Fruit fly (Drosophila melanogaster): ENCODE results near the gene SNRPG.

SNRPG gene

dm6 chrX:16632135-16632534 lies 8.1 kb downstream of the SNRPG start, which contains the start of gene CG9777:
CG9777 (minus strand) TSS chrX:16632235.
- no peak for TF ChIP-seq tj (GFP tag; optimal IDR thresholded peaks at IDR 0.05)
- TF ChIP-seq CG14711 (tag; optimal IDR thresholded peaks at IDR 0.05): no peak
- TF ChIP-seq pad (GFP tag; optimal IDR thresholded peaks at IDR 0.05): no peak
- TF ChIP-seq Mnt (GFP tag; optimal IDR thresholded peaks at IDR 0.05): no peak
- TF ChIP-seq cic (GFP tag; optimal IDR thresholded peaks at IDR 0.05): no peak

- TF ChIP-seq Hr96 (GFP tag; optimal IDR thresholded peaks at IDR 0.05): no peak
- no peak for TF ChIP-seq CG14711 (tag; optimal IDR thresholded peaks at IDR 0.05)
- TF ChIP-seq CG12768 (GFP tag; optimal IDR thresholded peaks at IDR 0.05): no peak
- no peak for TF ChIP-seq cnc (optimal IDR thresholded peaks at IDR 0.05)
- TF ChIP-seq Clk (GFP tag; optimal IDR thresholded peaks at IDR 0.05): no peak
- TF ChIP-seq Crg-1 (GFP tag; optimal IDR thresholded peaks at IDR 0.05): no peak
- TF ChIP-seq tj (GFP tag; optimal IDR thresholded peaks at IDR 0.05): no peak
- no peak for TF ChIP-seq CG11617 (GFP tag; optimal IDR thresholded peaks at IDR 0.05)
- no peak for TF ChIP-seq CG33017 (tag; optimal IDR thresholded peaks at IDR 0.05)
- TF ChIP-seq CG5204 (GFP tag; optimal IDR thresholded peaks at IDR 0.05): no peak
- TF ChIP-seq CG7101 (tag; optimal IDR thresholded peaks at IDR 0.05): no peak
- no peak for TF ChIP-seq pad (GFP tag; optimal IDR thresholded peaks at IDR 0.05)
- no peak for TF ChIP-seq kay (GFP tag; ENCODE audit: borderline replicate concordance)
These were observed 15.7 kb downstream of the SNRPG start for dm6 chrX:16624519-16624918.

dm6 chrX:16623524-16623923 lies 16.7 kb downstream of the SNRPG start:
- TF ChIP-seq bab1 (GFP tag; optimal IDR thresholded peaks at IDR 0.05) (no peak), CG5204 (GFP tag; optimal IDR thresholded peaks at IDR 0.05) (no peak), Clk (GFP tag; optimal IDR thresholded peaks at IDR 0.05) (no peak), cic (GFP tag; optimal IDR thresholded peaks at IDR 0.05) (no peak), CG11617 (GFP tag; optimal IDR thresholded peaks at IDR 0.05) (no peak), Crg-1 (GFP tag; optimal IDR thresholded peaks at IDR 0.05) (no peak), CG33017 (tag; optimal IDR thresholded peaks at IDR 0.05) (no peak), CG1620 (GFP tag; optimal IDR thresholded peaks at IDR 0.05) (no peak), ovo (GFP tag; optimal IDR thresholded peaks at IDR 0.05) (no peak), pad (GFP tag; optimal IDR thresholded peaks at IDR 0.05) (no peak), Mnt (GFP tag; optimal IDR thresholded peaks at IDR 0.05) (no peak), Hr96 (GFP tag; optimal IDR thresholded peaks at IDR 0.05) (no peak), toe (GFP tag; optimal IDR thresholded peaks at IDR 0.05) (no peak)

dm6 chrX:16621462-16621861 lies 18.8 kb downstream of the SNRPG start, which contains the start of gene CG9782:
CG9782 (minus strand) TSS chrX:16621589.
- no peak for TF ChIP-seq CG1620 (GFP tag; optimal IDR thresholded peaks at IDR 0.05)
- no peak for TF ChIP-seq cic (GFP tag; optimal IDR thresholded peaks at IDR 0.05)
- no peak for TF ChIP-seq CG14711 (tag; optimal IDR thresholded peaks at IDR 0.05)

dm6 chrX:16618724-16619123 lies 21.5 kb downstream of the SNRPG start:
- no peak for TF ChIP-seq Hr96 (GFP tag; optimal IDR thresholded peaks at IDR 0.05)
- no peak for TF ChIP-seq kay (GFP tag; ENCODE audit: borderline replicate concordance)
- TF ChIP-seq ovo (GFP tag; optimal IDR thresholded peaks at IDR 0.05): no peak
- no peak for TF ChIP-seq CG14711 (tag; optimal IDR thresholded peaks at IDR 0.05)
- no peak for TF ChIP-seq tj (GFP tag; optimal IDR thresholded peaks at IDR 0.05)
- TF ChIP-seq pad (GFP tag; optimal IDR thresholded peaks at IDR 0.05): no peak
- no peak for TF ChIP-seq Clk (GFP tag; optimal IDR thresholded peaks at IDR 0.05)
- TF ChIP-seq CG33017 (tag; optimal IDR thresholded peaks at IDR 0.05): no peak
- TF ChIP-seq CG1620 (GFP tag; optimal IDR thresholded peaks at IDR 0.05): no peak
- TF ChIP-seq CG12768 (GFP tag; optimal IDR thresholded peaks at IDR 0.05): no peak
- no peak for TF ChIP-seq bab1 (GFP tag; optimal IDR thresholded peaks at IDR 0.05)
- TF ChIP-seq Crg-1 (GFP tag; optimal IDR thresholded peaks at IDR 0.05): no peak
- no peak for TF ChIP-seq toe (GFP tag; optimal IDR thresholded peaks at IDR 0.05)

- TF ChIP-seq CG5204 (GFP tag; optimal IDR thresholded peaks at IDR 0.05) (no peak), kay (GFP tag; ENCODE audit: borderline replicate concordance) (no peak), bab1 (GFP tag; optimal IDR thresholded peaks at IDR 0.05) (no peak), CG1620 (GFP tag; optimal IDR thresholded peaks at IDR 0.05) (no peak), Mnt (GFP tag; optimal IDR thresholded peaks at IDR 0.05) (no peak), CG11617 (GFP tag; optimal IDR thresholded peaks at IDR 0.05) (no peak), cnc (optimal IDR thresholded peaks at IDR 0.05) (no peak), CG7101 (tag; optimal IDR thresholded peaks at IDR 0.05) (no peak), Crg-1 (GFP tag; optimal IDR thresholded peaks at IDR 0.05) (no peak), toe (GFP tag; optimal IDR thresholded peaks at IDR 0.05) (no peak), Hr96 (GFP tag; optimal IDR thresholded peaks at IDR 0.05) (no peak), CG7045 (GFP tag; optimal IDR thresholded peaks at IDR 0.05) (no peak), CG33017 (tag; optimal IDR thresholded peaks at IDR 0.05) (no peak), CG12768 (GFP tag; optimal IDR thresholded peaks at IDR 0.05) (no peak), CG14711 (tag; optimal IDR thresholded peaks at IDR 0.05) (no peak), pad (GFP tag; optimal IDR thresholded peaks at IDR 0.05) (no peak), tj (GFP tag; optimal IDR thresholded peaks at IDR 0.05) (no peak)
These were observed 23.2 kb downstream of the SNRPG start for dm6 chrX:16616773-16617738.

Measured in whole organism, adult.